Worm (Caenorhabditis elegans) whole organism, L3 larva: ENCODE results near the gene Y57G11C.30.

Experiments used
- R02D3.7 ChIP-seq: fragments of 150-350 bp; optimal IDR thresholded peaks from 2 replicates; lab custom pipeline; 2014; ENCODE audit warnings: missing biosample characterization, missing genetic modification characterization
- aly-2 ChIP-seq: fragments of 150-350 bp; optimal IDR thresholded peaks from 2 replicates; lab custom pipeline; 2014; ENCODE audit warnings: missing biosample characterization, missing genetic modification characterization
- egl-27 ChIP-seq: sonication (generic microtip); optimal IDR thresholded peaks from 4 replicates; lab custom pipeline; 2017; ENCODE audit warnings: missing biosample characterization, missing genetic modification reagents, missing genetic modification characterization
- egl-5 ChIP-seq: fragments of 150-350 bp; optimal IDR thresholded peaks from 2 replicates; lab custom pipeline; 2017; ENCODE audit warnings: missing biosample characterization, missing genetic modification reagents, missing genetic modification characterization, inconsistent platforms
- elt-3 ChIP-seq, 3 experiments: fragments of 150-350 bp in 1 of 3; sonication (generic microtip) in 2 of 3; optimal IDR thresholded peaks; 2 replicates in 2 of 3; 4 replicates in 1 of 3; lab custom pipeline; 2014 to 2017; ENCODE audit warnings: missing biosample characterization in 3 of 3, missing genetic modification characterization in 3 of 3
- mdl-1 ChIP-seq: fragments of 150-350 bp; optimal IDR thresholded peaks from 2 replicates; lab custom pipeline; 2014; ENCODE audit warnings: missing biosample characterization, missing genetic modification characterization
- nhr-11 ChIP-seq: fragments of 150-350 bp; optimal IDR thresholded peaks from 2 replicates; lab custom pipeline; 2014; ENCODE audit warnings: missing biosample characterization, missing genetic modification characterization
- nhr-237 ChIP-seq: fragments of 150-350 bp; optimal IDR thresholded peaks from 2 replicates; lab custom pipeline; 2014; ENCODE audit warnings: missing biosample characterization, missing genetic modification characterization
- nhr-43 ChIP-seq: sonication (generic microtip); optimal IDR thresholded peaks from 2 replicates; lab custom pipeline; 2016; ENCODE audit warnings: mild to moderate bottlenecking, missing genetic modification characterization, missing compliant biosample characterization; ENCODE audit not compliant: poor library complexity, severe bottlenecking
- nhr-77 ChIP-seq: fragments of 150-350 bp; optimal IDR thresholded peaks from 2 replicates; lab custom pipeline; 2014; ENCODE audit warnings: missing biosample characterization, missing genetic modification characterization
- skn-1 ChIP-seq: fragments of 150-350 bp; optimal IDR thresholded peaks from 2 replicates; lab custom pipeline; 2014; ENCODE audit warnings: missing biosample characterization, missing genetic modification characterization
- snpc-4 ChIP-seq: fragments of 150-350 bp; optimal IDR thresholded peaks from 2 replicates; lab custom pipeline; 2014; ENCODE audit warnings: missing biosample characterization, missing genetic modification characterization
- zag-1 ChIP-seq: fragments of 150-350 bp; optimal IDR thresholded peaks from 2 replicates; lab custom pipeline; 2014; ENCODE audit warnings: missing biosample characterization, missing genetic modification characterization

DNA sequence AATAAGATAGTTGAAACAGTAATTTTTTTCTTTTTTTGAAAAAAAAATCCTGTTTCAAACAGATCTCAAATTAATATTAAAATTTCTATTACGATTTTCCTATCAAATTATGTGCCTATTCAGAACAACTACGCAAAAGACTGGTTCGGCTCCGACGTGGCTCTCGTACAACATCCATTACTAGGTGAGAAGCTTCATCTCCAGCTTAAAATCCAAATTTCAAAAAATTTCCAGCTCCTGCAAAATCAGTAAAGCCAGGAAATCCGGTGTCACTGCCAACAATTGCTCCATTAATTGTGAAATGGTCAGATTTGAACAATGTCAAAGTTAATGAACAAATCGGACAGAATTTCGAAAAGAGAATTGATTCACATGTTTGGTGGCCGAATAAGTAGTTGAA lies 15.1 kb downstream of the Y57G11C.30 start:
- no peak for TF ChIP-seq zag-1 (tag; lab: Kevin White, UChicago)
- no peak for TF ChIP-seq nhr-237 (tag; lab: Kevin White, UChicago)
- no peak for TF ChIP-seq snpc-4 (tag; lab: Kevin White, UChicago)
- no peak for TF ChIP-seq nhr-77 (tag; lab: Kevin White, UChicago)
- no peak for TF ChIP-seq egl-5
- no peak for TF ChIP-seq elt-3 (tag; optimal IDR thresholded peaks at IDR 0.05; lab: Kevin White, UChicago)
- no peak for TF ChIP-seq aly-2
- TF ChIP-seq skn-1 (tag; lab: Kevin White, UChicago) = no peak
- TF ChIP-seq nhr-11 (tag; lab: Kevin White, UChicago) = no peak
- no peak for TF ChIP-seq nhr-43 (tag; lab: Kevin White, UChicago)
- TF ChIP-seq mdl-1 (tag; lab: Kevin White, UChicago) = no peak
- no peak for TF ChIP-seq R02D3.7 (tag; lab: Kevin White, UChicago)
- no peak for TF ChIP-seq egl-27 (tag; lab: Kevin White, UChicago)
